Fruit fly (Drosophila melanogaster) whole organism, wandering third instar larva: Measurements from ENCODE around the gene CG13029.

Experiments used
- Abd-B ChIP-seq: fragments of >200 bp; optimal IDR thresholded peaks from 2 replicates; lab custom pipeline; 2017; ENCODE audit warnings: missing biosample characterization, missing genetic modification characterization
- CG32264 ChIP-seq: fragments of 200-800 bp; sonication (Bioruptor generic); optimal IDR thresholded peaks from 2 replicates; lab custom pipeline; 2016; ENCODE audit warnings: missing biosample characterization, missing genetic modification characterization
- CG9705 ChIP-seq: fragments of 200-800 bp; sonication (Bioruptor generic); optimal IDR thresholded peaks from 2 replicates; lab custom pipeline; 2018; ENCODE audit warnings: missing biosample characterization, mild to moderate bottlenecking, missing genetic modification characterization
- CrebA ChIP-seq: fragments of 200-800 bp; sonication (Bioruptor generic); optimal IDR thresholded peaks from 2 replicates; lab custom pipeline; 2016; ENCODE audit warnings: missing biosample characterization, mild to moderate bottlenecking, missing genetic modification characterization, borderline replicate concordance
- Dfd ChIP-seq: fragments of >200 bp; optimal IDR thresholded peaks from 2 replicates; lab custom pipeline; 2017; ENCODE audit warnings: missing biosample characterization, missing genetic modification characterization
- Dif ChIP-seq: fragments of 200-275, 200-300 bp; sonication (Bioruptor generic); optimal IDR thresholded peaks from 2 replicates; lab custom pipeline; 2018; ENCODE audit warnings: missing biosample characterization, missing genetic modification characterization; ENCODE audit not compliant: partially characterized antibody
- GATAd ChIP-seq: sonication (Bioruptor generic); optimal IDR thresholded peaks from 2 replicates; lab custom pipeline; 2016; ENCODE audit warnings: missing biosample characterization, missing genetic modification characterization
- HLH106 ChIP-seq: fragments of 200-800 bp; optimal IDR thresholded peaks from 3 replicates; lab custom pipeline; 2019; ENCODE audit warnings: missing biosample characterization, mild to moderate bottlenecking, missing genetic modification characterization, moderate library complexity
- Hr78 ChIP-seq: fragments of >200 bp; optimal IDR thresholded peaks from 2 replicates; lab custom pipeline; 2017; ENCODE audit warnings: missing biosample characterization, missing genetic modification characterization
- Hr83 ChIP-seq: fragments of 200-300 bp; sonication (Bioruptor generic); optimal IDR thresholded peaks from 2 replicates; lab custom pipeline; 2016; ENCODE audit warnings: missing biosample characterization, mild to moderate bottlenecking, missing genetic modification characterization, moderate library complexity; ENCODE audit not compliant: poor library complexity, severe bottlenecking
- Jra ChIP-seq: sonication (Bioruptor generic); optimal IDR thresholded peaks from 2 replicates; lab custom pipeline; 2016; ENCODE audit warnings: missing biosample characterization, missing genetic modification characterization
- Mio ChIP-seq: sonication (Bioruptor generic); optimal IDR thresholded peaks from 2 replicates; lab custom pipeline; 2016; ENCODE audit warnings: missing biosample characterization, missing genetic modification characterization
- Myc ChIP-seq: fragments of >200 bp; optimal IDR thresholded peaks from 2 replicates; lab custom pipeline; 2017
- N ChIP-seq: fragments of >200 bp; optimal IDR thresholded peaks from 2 replicates; lab custom pipeline; 2018; ENCODE audit warnings: missing biosample characterization, missing external identifiers, missing genetic modification characterization
- OdsH ChIP-seq: fragments of 200-800 bp; sonication (Bioruptor generic); optimal IDR thresholded peaks from 2 replicates; lab custom pipeline; 2016; ENCODE audit warnings: missing biosample characterization, mild to moderate bottlenecking, missing genetic modification characterization
- Rel ChIP-seq, 2 experiments: fragments of 200-800 bp; sonication (Bioruptor generic) in 1 of 2; optimal IDR thresholded peaks; 2 replicates in 1 of 2; 3 replicates in 1 of 2; lab custom pipeline; 2016 to 2019; ENCODE audit warnings: mild to moderate bottlenecking in 2 of 2, missing biosample characterization in 2 of 2, missing genetic modification characterization in 2 of 2, moderate library complexity in 1 of 2
- Sp1 ChIP-seq: fragments of 200-800 bp; sonication (Bioruptor generic); optimal IDR thresholded peaks from 3 replicates; lab custom pipeline; 2019; ENCODE audit warnings: missing biosample characterization, mild to moderate bottlenecking, missing genetic modification characterization, moderate library complexity
- Vsx2 ChIP-seq: fragments of 200-300, 225-300 bp; sonication (Bioruptor generic); optimal IDR thresholded peaks from 2 replicates; lab custom pipeline; 2018; ENCODE audit warnings: missing biosample characterization, missing genetic modification characterization; ENCODE audit not compliant: partially characterized antibody
- br ChIP-seq: fragments of 200-800 bp; sonication (Bioruptor generic); optimal IDR thresholded peaks from 2 replicates; lab custom pipeline; 2016; ENCODE audit warnings: missing biosample characterization, missing genetic modification characterization
- brk ChIP-seq: fragments of 200-800 bp; sonication (Bioruptor generic); optimal IDR thresholded peaks from 2 replicates; lab custom pipeline; 2016; ENCODE audit warnings: missing biosample characterization, mild to moderate bottlenecking, missing genetic modification characterization
- dl ChIP-seq, 2 experiments: fragments of 175-275, 200-275 bp in 1 of 2; fragments of 200-275 bp in 1 of 2; sonication (Bioruptor generic); optimal IDR thresholded peaks; lab custom pipeline; 2018; ENCODE audit warnings: mild to moderate bottlenecking in 2 of 2, missing biosample characterization in 2 of 2, missing genetic modification characterization in 2 of 2, moderate library complexity in 2 of 2; ENCODE audit not compliant: partially characterized antibody in 2 of 2, insufficient read depth in 1 of 2
- dmrt93B ChIP-seq: fragments of 200-800 bp; sonication (Bioruptor generic); optimal IDR thresholded peaks from 2 replicates; lab custom pipeline; 2018; ENCODE audit warnings: missing biosample characterization, mild to moderate bottlenecking, missing genetic modification characterization
- dsf ChIP-seq: sonication (Bioruptor generic); optimal IDR thresholded peaks from 2 replicates; lab custom pipeline; 2016; ENCODE audit warnings: missing biosample characterization, missing genetic modification characterization, borderline replicate concordance
- ey ChIP-seq: fragments of 200-800 bp; sonication (Bioruptor generic); optimal IDR thresholded peaks from 2 replicates; lab custom pipeline; 2016; ENCODE audit warnings: missing biosample characterization, missing genetic modification characterization
- foxo ChIP-seq, 2 experiments: fragments of 200-800 bp; sonication (Bioruptor generic); optimal IDR thresholded peaks; 2 replicates in 1 of 2; 3 replicates in 1 of 2; lab custom pipeline; 2016 to 2017; ENCODE audit warnings: missing biosample characterization in 2 of 2, missing genetic modification characterization in 2 of 2
- fru ChIP-seq: fragments of 200-800 bp; sonication (Bioruptor generic); optimal IDR thresholded peaks from 3 replicates; lab custom pipeline; 2016; ENCODE audit warnings: missing biosample characterization, mild to moderate bottlenecking, missing genetic modification characterization
- h ChIP-seq: fragments of 200-800 bp; sonication (Bioruptor generic); optimal IDR thresholded peaks from 3 replicates; lab custom pipeline; 2016; ENCODE audit warnings: missing biosample characterization, mild to moderate bottlenecking, missing genetic modification characterization
- jim ChIP-seq: fragments of 175-275, 200-325 bp; sonication (Bioruptor generic); optimal IDR thresholded peaks from 2 replicates; lab custom pipeline; 2016; ENCODE audit warnings: missing biosample characterization, mild to moderate bottlenecking, missing genetic modification characterization
- lola ChIP-seq: fragments of >200 bp; optimal IDR thresholded peaks from 2 replicates; lab custom pipeline; 2017; ENCODE audit warnings: missing biosample characterization, missing genetic modification characterization
- pan ChIP-seq: fragments of >200 bp; optimal IDR thresholded peaks from 2 replicates; lab custom pipeline; 2017
- psq ChIP-seq: fragments of 200-800 bp; sonication (Bioruptor generic); optimal IDR thresholded peaks from 3 replicates; lab custom pipeline; 2017; ENCODE audit warnings: missing biosample characterization, mild to moderate bottlenecking, missing genetic modification characterization, moderate library complexity
- rgr ChIP-seq: fragments of 200-800 bp; sonication (Bioruptor generic); optimal IDR thresholded peaks from 3 replicates; lab custom pipeline; 2016; ENCODE audit warnings: missing biosample characterization, mild to moderate bottlenecking, missing genetic modification characterization
- sage ChIP-seq: fragments of 200-800 bp; sonication (Bioruptor generic); optimal IDR thresholded peaks from 2 replicates; lab custom pipeline; 2016; ENCODE audit warnings: missing biosample characterization, mild to moderate bottlenecking, missing genetic modification characterization
- sv ChIP-seq: fragments of 200-800 bp; sonication (Bioruptor generic); optimal IDR thresholded peaks from 3 replicates; lab custom pipeline; 2016; ENCODE audit warnings: missing biosample characterization, missing genetic modification characterization
- tai ChIP-seq: sonication (Bioruptor generic); optimal IDR thresholded peaks from 2 replicates; lab custom pipeline; 2016; ENCODE audit warnings: missing biosample characterization, missing genetic modification characterization
- usp ChIP-seq: fragments of >200 bp; optimal IDR thresholded peaks from 2 replicates; lab custom pipeline; 2017; ENCODE audit warnings: missing biosample characterization, missing genetic modification characterization
- woc ChIP-seq: sonication (Bioruptor generic); optimal IDR thresholded peaks from 2 replicates; lab custom pipeline; 2016; ENCODE audit warnings: missing biosample characterization, mild to moderate bottlenecking, missing genetic modification characterization

CG13029 gene

DNA sequence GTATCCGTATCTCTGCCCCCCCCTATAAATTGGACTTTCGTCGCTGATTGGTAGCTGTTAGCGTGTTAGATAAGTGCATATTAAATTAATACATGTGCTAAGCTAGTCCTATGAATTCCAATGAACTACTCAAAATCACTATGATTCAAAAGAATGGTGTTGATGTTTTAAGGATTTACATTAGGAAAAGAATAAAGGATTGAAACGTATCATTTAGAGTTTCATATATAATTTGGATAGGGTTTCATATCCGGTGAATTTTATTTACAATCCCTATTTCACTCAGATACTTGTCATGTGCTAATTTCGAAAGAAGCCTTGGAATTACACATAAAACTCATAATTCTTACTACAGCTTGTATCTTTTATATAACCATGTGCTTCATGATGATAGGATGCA is at the start of gene CG13029:
TSS of gene CG13029 (plus strand) at position 301 of the 400 bp plus-strand sequence.
- TF ChIP-seq dmrt93B (GFP tag; lab: Kevin White, UChicago) (no peak), dl (GFP tag; optimal IDR thresholded peaks at IDR 0.05; lab: Kevin White, UChicago; ENCODE audit: insufficient read depth in 1 of 2, partially characterized antibody in 2 of 2) (no peak), Hr83 (no peak), Dif (GFP tag; lab: Kevin White, UChicago) (no peak), Dfd (GFP tag; lab: Kevin White, UChicago) (no peak), sage (GFP tag; lab: Kevin White, UChicago) (no peak), Hr78 (GFP tag; lab: Kevin White, UChicago) (no peak), tai (GFP tag; lab: Kevin White, UChicago) (no peak), HLH106 (tag; lab: Kevin White, UChicago) (no peak), psq (GFP tag; lab: Kevin White, UChicago) (no peak), br (GFP tag; lab: Kevin White, UChicago) (no peak)

DNA sequence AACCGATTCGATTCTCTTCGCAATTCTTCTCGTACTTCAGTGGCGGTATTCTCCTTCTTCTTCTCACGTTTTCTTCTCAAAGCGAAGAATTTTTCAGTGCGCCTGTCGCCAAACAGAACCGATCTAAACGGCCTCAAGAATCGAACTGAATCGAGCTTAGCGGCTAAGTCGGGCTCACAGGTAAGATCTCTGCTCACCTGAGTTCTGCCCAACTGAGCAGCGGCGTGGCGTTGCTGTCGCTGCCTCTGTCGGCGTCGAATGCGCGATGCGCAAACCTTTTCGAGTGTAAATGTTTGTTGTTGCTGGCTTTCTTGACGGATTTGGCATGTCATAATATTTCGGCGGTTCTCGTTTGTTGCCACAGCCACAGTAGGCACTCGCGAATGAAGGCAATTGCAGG is 48.5 kb upstream of the CG13029 start:
- TF ChIP-seq woc (GFP tag; lab: Kevin White, UChicago) (peak; percentile 50), brk (no peak), dmrt93B (GFP tag; lab: Kevin White, UChicago) (no peak), sage (GFP tag; lab: Kevin White, UChicago) (no peak), HLH106 (tag; lab: Kevin White, UChicago) (no peak), foxo (GFP tag; optimal IDR thresholded peaks at IDR 0.05; lab: Kevin White, UChicago) (peak in 1 of 2 experiments; percentile 42), Hr78 (GFP tag; lab: Kevin White, UChicago) (no peak), CG9705 (GFP tag; lab: Kevin White, UChicago) (no peak), Rel (GFP tag; optimal IDR thresholded peaks at IDR 0.05; lab: Kevin White, UChicago) (no peak), Rel (tag; optimal IDR thresholded peaks at IDR 0.05; lab: Kevin White, UChicago) (no peak), usp (GFP tag; lab: Kevin White, UChicago) (no peak), dl (GFP tag; optimal IDR thresholded peaks at IDR 0.05; lab: Kevin White, UChicago; ENCODE audit: insufficient read depth in 1 of 2, partially characterized antibody in 2 of 2) (no peak), N (GFP tag; lab: Kevin White, UChicago) (no peak), br (GFP tag; lab: Kevin White, UChicago) (no peak), Mio (GFP tag; lab: Kevin White, UChicago) (no peak), Vsx2 (GFP tag; lab: Kevin White, UChicago) (peak; percentile 45), ey (peak; percentile 35), psq (GFP tag; lab: Kevin White, UChicago) (no peak), fru (GFP tag; lab: Kevin White, UChicago) (no peak), Abd-B (GFP tag; lab: Kevin White, UChicago) (no peak)

DNA sequence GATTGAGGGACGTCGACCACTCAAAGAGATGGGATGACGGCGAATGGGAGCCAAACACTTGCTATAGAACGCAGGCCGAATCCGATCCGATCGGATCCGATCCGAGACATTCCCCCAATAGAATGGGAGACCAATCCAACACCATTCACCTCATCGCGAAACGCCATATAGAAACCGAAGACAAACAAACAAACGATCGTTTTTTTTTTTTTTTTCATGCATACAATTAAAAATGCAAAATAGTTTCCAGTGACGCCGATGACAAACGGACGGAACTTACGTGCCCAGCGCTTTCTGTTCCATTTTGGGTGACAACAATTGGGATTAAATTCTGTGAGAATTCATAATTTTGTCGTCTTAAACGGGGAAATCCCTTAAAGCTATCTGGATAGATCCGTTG is 46.4 kb upstream of the CG13029 start:
- TF ChIP-seq br (GFP tag; lab: Kevin White, UChicago) (no peak), fru (GFP tag; lab: Kevin White, UChicago) (no peak), N (GFP tag; lab: Kevin White, UChicago) (no peak), CrebA (GFP tag; lab: Kevin White, UChicago) (no peak), rgr (GFP tag; lab: Kevin White, UChicago) (no peak), ey (no peak), Jra (GFP tag; lab: Kevin White, UChicago) (no peak), Sp1 (GFP tag; lab: Kevin White, UChicago) (no peak), HLH106 (tag; lab: Kevin White, UChicago) (no peak), jim (GFP tag; lab: Kevin White, UChicago) (no peak), psq (GFP tag; lab: Kevin White, UChicago) (no peak), Vsx2 (GFP tag; lab: Kevin White, UChicago) (no peak), Mio (GFP tag; lab: Kevin White, UChicago) (no peak), sage (GFP tag; lab: Kevin White, UChicago) (no peak), Hr83 (no peak), GATAd (no peak), Hr78 (GFP tag; lab: Kevin White, UChicago) (no peak), Dfd (GFP tag; lab: Kevin White, UChicago) (no peak), Myc (no peak)
- TF ChIP-seq, all 38 proteins: peak for 0

DNA sequence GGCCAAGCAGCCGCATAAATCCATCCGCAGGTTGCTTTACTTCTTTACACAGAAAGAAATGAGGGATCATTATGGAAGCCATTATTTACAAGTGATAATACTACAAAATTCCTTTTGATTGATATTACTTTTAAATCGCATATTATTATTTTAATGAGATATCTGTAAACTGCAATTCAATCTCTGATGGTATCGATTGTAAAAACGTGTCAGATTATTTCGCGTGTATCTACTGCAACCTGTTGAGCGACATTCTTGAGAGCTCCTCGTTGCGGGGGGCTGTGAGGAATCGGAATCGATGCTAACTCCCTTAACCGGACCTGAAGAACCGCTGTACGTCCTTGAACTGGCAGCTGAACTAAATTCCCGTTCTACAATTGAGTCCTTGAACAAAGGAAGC is 42.4 kb upstream of the CG13029 start:
- no peak for TF ChIP-seq Dfd (GFP tag; lab: Kevin White, UChicago)
- peak; percentile 82 for TF ChIP-seq brk
- TF ChIP-seq sv: no peak
- TF ChIP-seq dl (GFP tag; optimal IDR thresholded peaks at IDR 0.05; lab: Kevin White, UChicago; ENCODE audit: insufficient read depth in 1 of 2, partially characterized antibody in 2 of 2): no peak
- peak; percentile 52 to 76 for TF ChIP-seq foxo (GFP tag; optimal IDR thresholded peaks at IDR 0.05; lab: Kevin White, UChicago)
- TF ChIP-seq h (GFP tag; lab: Kevin White, UChicago): peak; percentile 90
- TF ChIP-seq CG9705 (GFP tag; lab: Kevin White, UChicago): peak; percentile 76
- peak; percentile 61 for TF ChIP-seq Vsx2 (GFP tag; lab: Kevin White, UChicago)
- peak; percentile 89 for TF ChIP-seq OdsH (GFP tag; lab: Kevin White, UChicago)
- TF ChIP-seq tai (GFP tag; lab: Kevin White, UChicago): peak; percentile 68
- no peak for TF ChIP-seq Hr78 (GFP tag; lab: Kevin White, UChicago)
- TF ChIP-seq Rel (GFP tag; optimal IDR thresholded peaks at IDR 0.05; lab: Kevin White, UChicago): peak; percentile 65
- TF ChIP-seq Rel (tag; optimal IDR thresholded peaks at IDR 0.05; lab: Kevin White, UChicago): peak; percentile 62
- TF ChIP-seq CG32264 (GFP tag; lab: Kevin White, UChicago): peak; percentile 64
- peak; percentile 74 for TF ChIP-seq sage (GFP tag; lab: Kevin White, UChicago)
- no peak for TF ChIP-seq Hr83
- TF ChIP-seq fru (GFP tag; lab: Kevin White, UChicago): peak; percentile 91
- no peak for TF ChIP-seq pan (lab: Kevin White, UChicago)
- TF ChIP-seq ey: peak; percentile 90
- peak; percentile 86 for TF ChIP-seq br (GFP tag; lab: Kevin White, UChicago)
- TF ChIP-seq Jra (GFP tag; lab: Kevin White, UChicago): peak; percentile 46
- no peak for TF ChIP-seq usp (GFP tag; lab: Kevin White, UChicago)
- TF ChIP-seq Myc: no peak
- no peak for TF ChIP-seq N (GFP tag; lab: Kevin White, UChicago)
- TF ChIP-seq lola: no peak
- peak; percentile 2 for TF ChIP-seq dsf (GFP tag; lab: Kevin White, UChicago)
- no peak for TF ChIP-seq jim (GFP tag; lab: Kevin White, UChicago)
